Worm (Caenorhabditis elegans) whole organism, young adult: ENCODE data around the gene acs-4.

Source experiments
- B0261.1 ChIP-seq: sonication (generic microtip); optimal IDR thresholded peaks from 2 replicates; lab custom pipeline; 2016; ENCODE audit warnings: mild to moderate bottlenecking, missing genetic modification characterization, moderate library complexity, missing compliant biosample characterization
- C17E4.6 ChIP-seq: fragments of 200-800 bp; sonication (Bioruptor generic); IDR thresholded peaks from 2 replicates; pipeline ENCODE4 v1.3.6; 2022; ENCODE audit warnings: missing genetic modification reagents, missing genetic modification characterization, missing compliant biosample characterization
- F10E7.11 ChIP-seq: sonication (generic microtip); optimal IDR thresholded peaks from 2 replicates; lab custom pipeline; 2017; ENCODE audit warnings: mild to moderate bottlenecking, missing genetic modification characterization, moderate library complexity, missing compliant biosample characterization
- F22D6.2 ChIP-seq: sonication (generic microtip); optimal IDR thresholded peaks from 2 replicates; lab custom pipeline; 2016; ENCODE audit warnings: mild to moderate bottlenecking, missing genetic modification characterization, missing compliant biosample characterization
- F52B5.7 ChIP-seq: sonication (generic microtip); optimal IDR thresholded peaks from 2 replicates; lab custom pipeline; 2016; ENCODE audit warnings: mild to moderate bottlenecking, missing genetic modification characterization, missing compliant biosample characterization
- F57A8.1 ChIP-seq: fragments of 200-800 bp; sonication (Bioruptor generic); optimal IDR thresholded peaks from 2 replicates; lab custom pipeline; 2018; ENCODE audit warnings: mild to moderate bottlenecking, missing genetic modification characterization, moderate library complexity, missing compliant biosample characterization
- T07F8.4 ChIP-seq: sonication (generic microtip); optimal IDR thresholded peaks from 2 replicates; lab custom pipeline; 2016; ENCODE audit warnings: mild to moderate bottlenecking, missing genetic modification characterization, moderate library complexity, missing compliant biosample characterization
- T26A5.8 ChIP-seq: sonication (generic microtip); optimal IDR thresholded peaks from 2 replicates; lab custom pipeline; 2016; ENCODE audit warnings: missing genetic modification characterization, missing compliant biosample characterization
- ama-1 ChIP-seq, 3 experiments: fragments of 150-350 bp in 1 of 3; sonication (generic microtip) in 2 of 3; optimal IDR thresholded peaks; 2 replicates each; lab custom pipeline; 2014 to 2018; ENCODE audit warnings: missing biosample characterization in 2 of 3, missing genetic modification characterization in 2 of 3, missing genetic modification reagents in 2 of 3
- aptf-2 ChIP-seq: fragments of 200-800 bp; sonication (Bioruptor generic); conservative IDR thresholded peaks from 2 replicates; pipeline ENCODE4 v1.3.6; 2022; ENCODE audit warnings: missing genetic modification reagents, missing genetic modification characterization, missing compliant biosample characterization
- aptf-3 ChIP-seq: fragments of 200-800 bp; sonication (Bioruptor generic); IDR thresholded peaks from 2 replicates; pipeline ENCODE4 v1.3.6; 2022; ENCODE audit warnings: missing genetic modification characterization, missing compliant biosample characterization
- atf-7 ChIP-seq: sonication (generic microtip); optimal IDR thresholded peaks from 2 replicates; lab custom pipeline; 2017; ENCODE audit warnings: mild to moderate bottlenecking, missing genetic modification characterization, missing compliant biosample characterization
- attf-3 ChIP-seq: fragments of 200-800 bp; sonication (Bioruptor generic); conservative IDR thresholded peaks from 2 replicates; pipeline ENCODE4 v1.3.6; 2022; ENCODE audit warnings: missing genetic modification reagents, missing genetic modification characterization, missing compliant biosample characterization
- attf-5 ChIP-seq: fragments of 200-800 bp; sonication (Bioruptor generic); optimal IDR thresholded peaks from 2 replicates; lab custom pipeline; 2018; ENCODE audit warnings: mild to moderate bottlenecking, missing genetic modification characterization, missing compliant biosample characterization
- cebp-2 ChIP-seq: fragments of 200-800 bp; sonication (Bioruptor generic); IDR thresholded peaks from 2 replicates; pipeline ENCODE4 v1.3.6; 2022; ENCODE audit warnings: missing genetic modification characterization, missing compliant biosample characterization
- ceh-100 ChIP-seq: fragments of 200-800 bp; sonication (Bioruptor generic); IDR thresholded peaks from 2 replicates; pipeline ENCODE4 v1.3.6; 2022; ENCODE audit warnings: missing genetic modification reagents, missing genetic modification characterization, missing compliant biosample characterization
- ceh-40 ChIP-seq: fragments of 200-800 bp; sonication (Bioruptor generic); IDR thresholded peaks from 2 replicates; pipeline ENCODE4 v1.3.6; 2022; ENCODE audit warnings: missing genetic modification characterization, missing compliant biosample characterization
- ceh-79 ChIP-seq: sonication (generic microtip); optimal IDR thresholded peaks from 2 replicates; lab custom pipeline; 2017; ENCODE audit warnings: mild to moderate bottlenecking, missing genetic modification characterization, missing compliant biosample characterization
- ceh-91 ChIP-seq: fragments of 200-800 bp; sonication (Bioruptor generic); IDR thresholded peaks from 2 replicates; pipeline ENCODE4 v1.3.6; 2022; ENCODE audit warnings: missing genetic modification reagents, missing genetic modification characterization, missing compliant biosample characterization
- dpff-1 ChIP-seq: sonication (generic microtip); optimal IDR thresholded peaks from 2 replicates; lab custom pipeline; 2017; ENCODE audit warnings: mild to moderate bottlenecking, missing genetic modification characterization, missing compliant biosample characterization
- dpl-1 ChIP-seq: fragments of 150-350 bp; optimal IDR thresholded peaks from 2 replicates; lab custom pipeline; 2014; ENCODE audit warnings: missing biosample characterization, missing genetic modification reagents, missing genetic modification characterization
- ets-4 ChIP-seq: fragments of 200-800 bp; sonication (Bioruptor generic); optimal IDR thresholded peaks from 2 replicates; lab custom pipeline; 2018; ENCODE audit warnings: mild to moderate bottlenecking, missing genetic modification characterization, missing compliant biosample characterization
- hmg-1.2 ChIP-seq: fragments of 200-800 bp; sonication (Bioruptor generic); IDR thresholded peaks from 2 replicates; pipeline ENCODE4 v1.3.6; 2022; ENCODE audit warnings: missing genetic modification reagents, missing genetic modification characterization, missing compliant biosample characterization
- hrde-1 ChIP-seq: sonication (generic microtip); optimal IDR thresholded peaks from 2 replicates; lab custom pipeline; 2016; ENCODE audit warnings: missing genetic modification characterization, mild to moderate bottlenecking, missing compliant biosample characterization, moderate library complexity, missing genotype, missing genetic modification reagents, borderline replicate concordance
- lin-35 ChIP-seq, 3 experiments: fragments of 150-350 bp in 2 of 3; sonication (generic microtip) in 1 of 3; optimal IDR thresholded peaks; 2 replicates each; lab custom pipeline; 2014 to 2018; ENCODE audit warnings: missing biosample characterization in 3 of 3, missing genetic modification characterization in 3 of 3, missing genetic modification reagents in 3 of 3
- lin-54 ChIP-seq: fragments of 200-800 bp; sonication (Bioruptor generic); optimal IDR thresholded peaks from 2 replicates; lab custom pipeline; 2018; ENCODE audit warnings: mild to moderate bottlenecking, missing genetic modification characterization, missing compliant biosample characterization
- madf-3 ChIP-seq: fragments of 200-800 bp; sonication (Bioruptor generic); IDR thresholded peaks from 2 replicates; pipeline ENCODE4 v1.3.6; 2022; ENCODE audit warnings: missing genetic modification reagents, missing genetic modification characterization, missing compliant biosample characterization
- mcd-1 ChIP-seq: fragments of 200-800 bp; sonication (Bioruptor generic); IDR thresholded peaks from 2 replicates; pipeline ENCODE4 v1.3.6; 2022; ENCODE audit warnings: missing genetic modification reagents, missing genetic modification characterization, missing compliant biosample characterization
- mel-28 ChIP-seq: sonication (generic microtip); optimal IDR thresholded peaks from 2 replicates; lab custom pipeline; 2016; ENCODE audit warnings: borderline replicate concordance, mild to moderate bottlenecking, missing genetic modification characterization, missing compliant biosample characterization
- mes-4 ChIP-seq: sonication (generic microtip); optimal IDR thresholded peaks from 2 replicates; lab custom pipeline; 2016; ENCODE audit warnings: missing genotype, missing genetic modification characterization, missing compliant biosample characterization
- nfyb-1 ChIP-seq: fragments of 200-800 bp; sonication (Bioruptor generic); IDR thresholded peaks from 2 replicates; pipeline ENCODE4 v1.3.6; 2022; ENCODE audit warnings: missing genetic modification reagents, missing genetic modification characterization, missing compliant biosample characterization
- nhr-120 ChIP-seq: fragments of 200-800 bp; sonication (Bioruptor generic); IDR thresholded peaks from 2 replicates; pipeline ENCODE4 v1.3.6; 2022; ENCODE audit warnings: missing genetic modification characterization, missing compliant biosample characterization
- nhr-179 ChIP-seq: sonication (generic microtip); optimal IDR thresholded peaks from 2 replicates; lab custom pipeline; 2016; ENCODE audit warnings: mild to moderate bottlenecking, missing genetic modification characterization, missing compliant biosample characterization
- nhr-80 ChIP-seq: sonication (generic microtip); optimal IDR thresholded peaks from 2 replicates; lab custom pipeline; 2016; ENCODE audit warnings: missing genetic modification characterization, missing compliant biosample characterization
- pha-4 ChIP-seq: fragments of 150-350 bp; sonication (generic microtip); optimal IDR thresholded peaks from 2 replicates; lab custom pipeline; 2014; ENCODE audit warnings: missing biosample characterization, missing genetic modification reagents, missing genetic modification characterization
- rpc-1 ChIP-seq, 2 experiments: fragments of 150-350 bp in 1 of 2; sonication (generic microtip) in 1 of 2; optimal IDR thresholded peaks; 2 replicates each; lab custom pipeline; 2014 to 2018; ENCODE audit warnings: missing biosample characterization in 1 of 2, missing genetic modification characterization in 1 of 2, missing genetic modification reagents in 1 of 2, missing genotype in 1 of 2
- sdz-38 ChIP-seq: sonication (generic microtip); optimal IDR thresholded peaks from 2 replicates; lab custom pipeline; 2016; ENCODE audit warnings: missing genotype, missing genetic modification characterization, missing compliant biosample characterization
- snpc-3.4 ChIP-seq: sonication (generic microtip); optimal IDR thresholded peaks from 2 replicates; lab custom pipeline; 2017; ENCODE audit warnings: missing genetic modification characterization, mild to moderate bottlenecking, missing compliant biosample characterization, antibody characterized with exemption, moderate library complexity, missing genotype, missing genetic modification reagents
- snpc-4 ChIP-seq, 5 experiments: fragments of 150-350 bp in 1 of 5; sonication (generic microtip) in 4 of 5; optimal IDR thresholded peaks; 2 replicates each; lab custom pipeline; 2014 to 2018; ENCODE audit warnings: missing genetic modification characterization in 5 of 5, missing biosample characterization in 3 of 5, antibody characterized with exemption in 2 of 5, mild to moderate bottlenecking in 2 of 5, missing compliant biosample characterization in 2 of 5, missing genotype in 2 of 5, moderate library complexity in 2 of 5, missing genetic modification reagents in 1 of 5
- sptf-2 ChIP-seq: fragments of 200-800 bp; sonication (Bioruptor generic); optimal IDR thresholded peaks from 2 replicates; lab custom pipeline; 2018; ENCODE audit warnings: mild to moderate bottlenecking, missing genetic modification characterization, missing compliant biosample characterization
- tlf-1 ChIP-seq: fragments of 200-800 bp; sonication (Bioruptor generic); optimal IDR thresholded peaks from 2 replicates; lab custom pipeline; 2018; ENCODE audit warnings: mild to moderate bottlenecking, missing genetic modification characterization, missing compliant biosample characterization
- unc-62 ChIP-seq: fragments of 150-350 bp; optimal IDR thresholded peaks from 2 replicates; lab custom pipeline; 2014; ENCODE audit warnings: missing biosample characterization, missing genetic modification reagents, missing genetic modification characterization
- zim-3 ChIP-seq: sonication (generic microtip); optimal IDR thresholded peaks from 2 replicates; lab custom pipeline; 2017; ENCODE audit warnings: mild to moderate bottlenecking, missing genetic modification characterization, moderate library complexity, missing compliant biosample characterization
- ztf-25 ChIP-seq: fragments of 200-800 bp; sonication (Bioruptor generic); IDR thresholded peaks from 2 replicates; pipeline ENCODE4 v1.3.6; 2022; ENCODE audit warnings: missing genetic modification reagents, missing genetic modification characterization, missing compliant biosample characterization
- ztf-28 ChIP-seq: fragments of 200-800 bp; sonication (Bioruptor generic); IDR thresholded peaks from 2 replicates; pipeline ENCODE4 v1.3.6; 2022; ENCODE audit warnings: missing genetic modification reagents, missing genetic modification characterization, missing compliant biosample characterization
- ztf-3 ChIP-seq: fragments of 200-800 bp; sonication (Bioruptor generic); optimal IDR thresholded peaks from 2 replicates; lab custom pipeline; 2018; ENCODE audit warnings: mild to moderate bottlenecking, missing genetic modification characterization, missing compliant biosample characterization
- ztf-6 ChIP-seq: fragments of 200-800 bp; sonication (Bioruptor generic); IDR thresholded peaks from 2 replicates; pipeline ENCODE4 v1.3.6; 2022; ENCODE audit warnings: missing genetic modification reagents, missing genetic modification characterization, missing compliant biosample characterization

Gene acs-4

DNA sequence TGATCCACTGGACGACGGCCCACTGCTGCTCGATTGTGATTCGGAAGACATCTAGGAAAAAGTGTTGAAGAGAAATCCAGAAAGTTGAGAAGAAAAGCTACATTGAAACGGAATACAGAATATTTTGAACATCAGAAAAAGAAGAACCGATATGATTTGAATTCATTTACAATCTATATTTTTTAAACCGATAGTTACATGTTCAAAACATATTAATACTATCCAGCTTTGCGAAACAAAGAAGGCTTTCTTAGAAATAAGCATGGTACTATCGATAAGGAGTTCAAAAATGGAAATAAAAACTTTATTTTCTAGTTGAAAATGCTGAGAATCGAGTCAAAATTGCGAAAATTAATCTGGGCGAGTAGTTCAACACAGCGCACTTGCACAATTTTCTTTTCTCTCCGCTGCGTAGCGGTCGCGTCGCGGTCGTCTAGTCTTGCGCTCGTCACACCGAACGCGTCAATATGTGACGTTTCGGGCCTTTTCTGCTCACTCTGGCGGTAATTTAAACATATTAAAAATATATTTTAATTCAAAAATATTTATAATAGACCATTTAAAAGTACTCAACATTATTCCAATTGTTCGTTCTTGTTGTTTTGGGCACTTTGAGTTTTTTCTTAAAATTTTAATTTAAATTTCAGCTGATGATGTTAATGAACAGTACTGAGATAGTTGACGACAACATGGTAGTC, 5.4 kb upstream of the acs-4 start, which contains the start of the genes syf-2 and K04G7.1 (continued):
- TF ChIP-seq ets-4 (GFP tag; lab: Kevin White, UChicago), result no peak
- peak; percentile 55; the same call in 1 of the 2 replicates for TF ChIP-seq ceh-100 (GFP tag; lab: Robert Waterston, UW)
- TF ChIP-seq F10E7.11 (tag; lab: Kevin White, UChicago), result no peak
- TF ChIP-seq ceh-40 (GFP tag; lab: Robert Waterston, UW), result no peak
- no peak for TF ChIP-seq F57A8.1 (GFP tag; lab: Kevin White, UChicago)
- TF ChIP-seq mes-4, result no peak
- TF ChIP-seq hmg-1.2 (GFP tag; lab: Robert Waterston, UW), result peak; percentile 73
- no peak for TF ChIP-seq sptf-2 (GFP tag; lab: Kevin White, UChicago)
- peak; percentile 97 for TF ChIP-seq lin-54 (GFP tag; lab: Kevin White, UChicago)
- TF ChIP-seq nhr-80 (tag; lab: Kevin White, UChicago), result peak; percentile 68
- peak; percentile 4 for TF ChIP-seq hrde-1
- no peak for TF ChIP-seq B0261.1 (tag; lab: Kevin White, UChicago)
- no peak for TF ChIP-seq sdz-38 (tag; lab: Kevin White, UChicago)
- no peak for TF ChIP-seq aptf-3
- peak; percentile 89 for TF ChIP-seq tlf-1 (GFP tag; lab: Kevin White, UChicago)
- peak; percentile 35 for TF ChIP-seq atf-7 (tag; lab: Kevin White, UChicago)
- TF ChIP-seq pha-4, result peak; percentile 92
- peak; percentile 93 for TF ChIP-seq mcd-1
- TF ChIP-seq T26A5.8 (tag; lab: Kevin White, UChicago), result no peak
- no peak for TF ChIP-seq ama-1 (optimal IDR thresholded peaks at IDR 0.05; lab: Kevin White, UChicago)
- no peak for TF ChIP-seq ama-1 (GFP tag; optimal IDR thresholded peaks at IDR 0.05; lab: Kevin White, UChicago)
- no peak for TF ChIP-seq aptf-2 (GFP tag; lab: Robert Waterston, UW)
- no peak for TF ChIP-seq nhr-120 (GFP tag; lab: Robert Waterston, UW)
- TF ChIP-seq ztf-6 (GFP tag; lab: Robert Waterston, UW), result no peak
- TF ChIP-seq madf-3, result peak; percentile 100
- peak; percentile 89 for TF ChIP-seq nfyb-1 (GFP tag; lab: Robert Waterston, UW)
- peak; percentile 52 for TF ChIP-seq snpc-3.4 (tag; lab: Kevin White, UChicago)
- TF ChIP-seq unc-62 (GFP tag; lab: Kevin White, UChicago), result peak; percentile 20
- peak; percentile 39 to 93 (median 45) for TF ChIP-seq lin-35 (GFP tag; optimal IDR thresholded peaks at IDR 0.05; lab: Kevin White, UChicago)
- TF ChIP-seq F52B5.7 (tag; lab: Kevin White, UChicago), result no peak
- TF ChIP-seq snpc-4 (GFP tag; optimal IDR thresholded peaks at IDR 0.05; lab: Kevin White, UChicago), result peak; percentile 77
- TF ChIP-seq snpc-4 (tag; optimal IDR thresholded peaks at IDR 0.05; lab: Kevin White, UChicago), result peak; percentile 50 to 81 (median 66)
- TF ChIP-seq T07F8.4 (tag; lab: Kevin White, UChicago), result no peak
- TF ChIP-seq C17E4.6 (GFP tag; lab: Robert Waterston, UW), result peak; percentile 89
- no peak for TF ChIP-seq cebp-2 (GFP tag; lab: Robert Waterston, UW)
- no peak for TF ChIP-seq F22D6.2 (tag; lab: Kevin White, UChicago)
- peak; percentile 77 for TF ChIP-seq dpl-1
- TF ChIP-seq ceh-79 (tag; lab: Kevin White, UChicago), result no peak
- TF ChIP-seq ztf-3 (GFP tag; lab: Kevin White, UChicago), result no peak
- peak; percentile 97 for TF ChIP-seq attf-5 (GFP tag; lab: Kevin White, UChicago)
- no peak for TF ChIP-seq ztf-25
- TF ChIP-seq ztf-28 (GFP tag; lab: Robert Waterston, UW), result no peak
- TF ChIP-seq attf-3 (GFP tag; lab: Robert Waterston, UW), result peak; percentile 79
- TF ChIP-seq rpc-1 (optimal IDR thresholded peaks at IDR 0.05; lab: Kevin White, UChicago), result no peak
- no peak for TF ChIP-seq rpc-1 (tag; optimal IDR thresholded peaks at IDR 0.05; lab: Kevin White, UChicago)
- TF ChIP-seq dpff-1 (tag; lab: Kevin White, UChicago), result no peak
- peak; percentile 72; the same call in 1 of the 2 replicates for TF ChIP-seq ceh-91 (GFP tag; lab: Robert Waterston, UW)
- TF ChIP-seq zim-3 (tag; lab: Kevin White, UChicago), result no peak
- TF ChIP-seq mel-28 (tag; lab: Kevin White, UChicago), result no peak
- no peak for TF ChIP-seq nhr-179 (tag; lab: Kevin White, UChicago)
